Worm (Caenorhabditis elegans) whole organism, L2 larva: ENCODE data around the gene F31B9.3.
A peak's percentile ranks its signal among the peaks of the same experiment; 100 is the strongest.

Experiments used
- C34F6.9 ChIP-seq: fragments of 150-350 bp; optimal IDR thresholded peaks from 2 replicates; lab custom pipeline; 2014; ENCODE audit warnings: missing biosample characterization, missing genetic modification characterization
- F13H6.1 ChIP-seq: sonication (generic microtip); optimal IDR thresholded peaks from 2 replicates; lab custom pipeline; 2016; ENCODE audit warnings: missing genetic modification characterization, missing compliant biosample characterization
- R02D3.7 ChIP-seq: fragments of 150-350 bp; optimal IDR thresholded peaks from 2 replicates; lab custom pipeline; 2014; ENCODE audit warnings: missing biosample characterization, missing genetic modification characterization
- ZK546.5 ChIP-seq: sonication (generic microtip); optimal IDR thresholded peaks from 2 replicates; lab custom pipeline; 2017; ENCODE audit warnings: missing biosample characterization, missing genetic modification characterization
- alr-1 ChIP-seq: fragments of 150-350 bp; optimal IDR thresholded peaks from 2 replicates; lab custom pipeline; 2014; ENCODE audit warnings: missing biosample characterization, missing genetic modification characterization
- aly-2 ChIP-seq: fragments of 150-350 bp; optimal IDR thresholded peaks from 2 replicates; lab custom pipeline; 2014; ENCODE audit warnings: missing biosample characterization, missing genetic modification characterization
- ama-1 ChIP-seq: fragments of 150-350 bp; optimal IDR thresholded peaks from 2 replicates; lab custom pipeline; 2018; ENCODE audit warnings: inconsistent platforms
- blmp-1 ChIP-seq: sonication (generic microtip); optimal IDR thresholded peaks from 2 replicates; lab custom pipeline; 2017; ENCODE audit warnings: missing genetic modification characterization, mild to moderate bottlenecking, missing compliant biosample characterization, antibody characterized with exemption, moderate library complexity; ENCODE audit not compliant: insufficient read depth
- ceh-16 ChIP-seq: fragments of 150-350 bp; optimal IDR thresholded peaks from 2 replicates; lab custom pipeline; 2014; ENCODE audit warnings: missing biosample characterization, missing genetic modification characterization
- ceh-82 ChIP-seq: fragments of 150-350 bp; optimal IDR thresholded peaks from 2 replicates; lab custom pipeline; 2014; ENCODE audit warnings: missing biosample characterization, missing genetic modification characterization
- crh-2 ChIP-seq: sonication (generic microtip); optimal IDR thresholded peaks from 2 replicates; lab custom pipeline; 2017; ENCODE audit warnings: missing biosample characterization, missing genetic modification characterization
- dmd-4 ChIP-seq: sonication (generic microtip); optimal IDR thresholded peaks from 2 replicates; lab custom pipeline; 2017; ENCODE audit warnings: missing biosample characterization, missing genetic modification characterization
- egl-27 ChIP-seq: sonication (generic microtip); optimal IDR thresholded peaks from 3 replicates; lab custom pipeline; 2017; ENCODE audit warnings: missing biosample characterization, missing genetic modification reagents, missing genetic modification characterization
- elt-1 ChIP-seq: fragments of 150-350 bp; optimal IDR thresholded peaks from 2 replicates; lab custom pipeline; 2014; ENCODE audit warnings: missing biosample characterization, missing genetic modification characterization
- elt-3 ChIP-seq: sonication (generic microtip); optimal IDR thresholded peaks from 2 replicates; lab custom pipeline; 2017; ENCODE audit warnings: missing biosample characterization, missing genetic modification characterization
- fos-1 ChIP-seq: fragments of 150-350 bp; optimal IDR thresholded peaks from 2 replicates; lab custom pipeline; 2014; ENCODE audit warnings: missing biosample characterization, missing genetic modification characterization
- gmeb-1 ChIP-seq: fragments of 150-350 bp; optimal IDR thresholded peaks from 2 replicates; lab custom pipeline; 2014; ENCODE audit warnings: missing biosample characterization, missing genetic modification characterization
- lin-11 ChIP-seq: fragments of 150-350 bp; sonication (generic microtip); optimal IDR thresholded peaks from 2 replicates; lab custom pipeline; 2014; ENCODE audit warnings: missing biosample characterization, missing genetic modification characterization, inconsistent platforms, mixed read lengths
- lin-13 ChIP-seq: fragments of 150-350 bp; optimal IDR thresholded peaks from 2 replicates; lab custom pipeline; 2014; ENCODE audit warnings: missing biosample characterization, missing genetic modification reagents, missing genetic modification characterization
- lsy-2 ChIP-seq, 2 experiments: fragments of 150-350 bp in 1 of 2; sonication (generic microtip) in 1 of 2; optimal IDR thresholded peaks; 2 replicates each; lab custom pipeline; 2014 to 2017; ENCODE audit warnings: missing biosample characterization in 2 of 2, missing genetic modification characterization in 2 of 2
- mab-5 ChIP-seq: fragments of 150-350 bp; optimal IDR thresholded peaks from 2 replicates; lab custom pipeline; 2014; ENCODE audit warnings: missing biosample characterization, missing genetic modification characterization
- mbf-1 ChIP-seq: sonication (generic microtip); optimal IDR thresholded peaks from 2 replicates; lab custom pipeline; 2017; ENCODE audit warnings: missing biosample characterization, missing genetic modification characterization
- mdl-1 ChIP-seq, 2 experiments: fragments of 150-350 bp in 1 of 2; sonication (generic microtip) in 1 of 2; optimal IDR thresholded peaks; 2 replicates each; lab custom pipeline; 2017; ENCODE audit warnings: missing biosample characterization in 2 of 2, missing genetic modification characterization in 2 of 2
- nhr-11 ChIP-seq: fragments of 150-350 bp; optimal IDR thresholded peaks from 2 replicates; lab custom pipeline; 2014; ENCODE audit warnings: missing biosample characterization, missing genetic modification characterization
- nhr-12 ChIP-seq: fragments of 150-350 bp; optimal IDR thresholded peaks from 2 replicates; lab custom pipeline; 2014; ENCODE audit warnings: missing biosample characterization, missing genetic modification characterization
- nhr-23 ChIP-seq: fragments of 150-350 bp; optimal IDR thresholded peaks from 2 replicates; lab custom pipeline; 2014; ENCODE audit warnings: missing biosample characterization, missing genetic modification reagents, missing genetic modification characterization
- nhr-25 ChIP-seq: fragments of 150-350 bp; sonication (generic microtip); optimal IDR thresholded peaks from 3 replicates; lab custom pipeline; 2014; ENCODE audit warnings: missing biosample characterization, missing genetic modification characterization
- nhr-6 ChIP-seq: fragments of 150-350 bp; optimal IDR thresholded peaks from 2 replicates; lab custom pipeline; 2014; ENCODE audit warnings: missing biosample characterization, missing genetic modification characterization
- sma-3 ChIP-seq: sonication (generic microtip); optimal IDR thresholded peaks from 2 replicates; lab custom pipeline; 2016; ENCODE audit warnings: missing genetic modification reagents, missing genetic modification characterization, missing compliant biosample characterization
- sma-9 ChIP-seq, 2 experiments: fragments of 150-350 bp in 1 of 2; sonication (generic microtip) in 1 of 2; optimal IDR thresholded peaks; 2 replicates each; lab custom pipeline; 2014 to 2016; ENCODE audit warnings: missing genetic modification characterization in 2 of 2, mild to moderate bottlenecking in 1 of 2, missing biosample characterization in 1 of 2, missing compliant biosample characterization in 1 of 2, missing genetic modification reagents in 1 of 2, moderate library complexity in 1 of 2
- unc-39 ChIP-seq: fragments of 150-350 bp; optimal IDR thresholded peaks from 2 replicates; lab custom pipeline; 2014; ENCODE audit warnings: missing biosample characterization, missing genetic modification characterization
- unc-55 ChIP-seq: fragments of 150-350 bp; sonication (generic microtip); optimal IDR thresholded peaks from 3 replicates; lab custom pipeline; 2014; ENCODE audit warnings: missing biosample characterization, missing genetic modification reagents, missing genetic modification characterization
- zag-1 ChIP-seq: fragments of 150-350 bp; optimal IDR thresholded peaks from 2 replicates; lab custom pipeline; 2014; ENCODE audit warnings: missing biosample characterization, missing genetic modification characterization
- ztf-1 ChIP-seq: fragments of 200-800 bp; sonication (Bioruptor generic); conservative IDR thresholded peaks from 2 replicates; pipeline ENCODE4 v1.3.6; 2022; ENCODE audit warnings: missing genetic modification characterization, missing compliant biosample characterization
- ztf-4 ChIP-seq: fragments of 150-350 bp; optimal IDR thresholded peaks from 2 replicates; lab custom pipeline; 2014; ENCODE audit warnings: missing biosample characterization, missing genetic modification characterization

F31B9.3 gene

DNA sequence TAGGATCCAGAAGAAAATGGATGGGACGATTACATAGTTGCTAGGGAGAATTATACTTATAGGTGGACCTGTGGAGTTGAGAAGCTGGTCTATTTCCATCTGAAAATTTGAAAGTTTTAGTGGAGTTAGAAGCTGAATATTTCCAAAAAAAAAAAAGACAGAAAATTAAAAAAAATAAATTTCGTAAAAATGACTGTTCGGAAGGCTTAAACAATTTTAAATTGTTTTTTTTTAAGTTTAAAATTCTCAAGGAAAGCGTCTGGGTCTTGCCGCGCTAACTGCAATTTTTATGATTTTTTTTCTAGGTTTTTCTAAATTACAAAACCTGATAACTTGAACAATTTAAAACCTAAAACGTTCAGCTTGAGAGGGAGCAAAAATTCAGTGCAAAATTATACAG, 15.7 kb downstream of the F31B9.3 start, which contains the start of gene mrp-3:
mrp-3 (minus strand) TSS at position 101 of the 400 bp plus-strand sequence.
- TF ChIP-seq alr-1 (tag; lab: Kevin White, UChicago) (no peak), elt-3 (tag; lab: Kevin White, UChicago) (no peak), nhr-11 (tag; lab: Kevin White, UChicago) (no peak), elt-1 (tag; lab: Kevin White, UChicago) (no peak), lin-13 (no peak), egl-27 (tag; lab: Kevin White, UChicago) (no peak), sma-9 (GFP tag; optimal IDR thresholded peaks at IDR 0.05; lab: Kevin White, UChicago) (no peak), sma-9 (tag; optimal IDR thresholded peaks at IDR 0.05; lab: Kevin White, UChicago) (no peak), blmp-1 (tag; lab: Kevin White, UChicago) (no peak), fos-1 (no peak), dmd-4 (no peak), mbf-1 (tag; lab: Kevin White, UChicago) (no peak), C34F6.9 (tag; lab: Kevin White, UChicago) (no peak), ceh-16 (tag; lab: Kevin White, UChicago) (no peak), ZK546.5 (tag; lab: Kevin White, UChicago) (no peak), mab-5 (no peak), zag-1 (tag; lab: Kevin White, UChicago) (no peak)
- TF ChIP-seq, all 48 proteins: peak for 0

- TF ChIP-seq F13H6.1 (tag; lab: Kevin White, UChicago) = peak; percentile 25
- TF ChIP-seq sma-3 (GFP tag; lab: Kevin White, UChicago) = peak; percentile 11
- TF ChIP-seq crh-2 (tag; lab: Kevin White, UChicago) = peak; percentile 13
- peak; percentile 58 for TF ChIP-seq sma-9 (GFP tag; optimal IDR thresholded peaks at IDR 0.05; lab: Kevin White, UChicago)
- TF ChIP-seq sma-9 (tag; optimal IDR thresholded peaks at IDR 0.05; lab: Kevin White, UChicago) = no peak
- no peak for TF ChIP-seq aly-2
- TF ChIP-seq ztf-4 (tag; lab: Kevin White, UChicago) = no peak
- TF ChIP-seq, all 48 proteins: peak for 4
Observed at ce11 chrX:15939759-15940334, 16.3 kb downstream of the F31B9.3 start.

- TF ChIP-seq R02D3.7 (tag; lab: Kevin White, UChicago) (no peak), gmeb-1 (tag; lab: Kevin White, UChicago) (no peak), ceh-82 (tag; lab: Kevin White, UChicago) (no peak), ztf-4 (tag; lab: Kevin White, UChicago) (no peak), fos-1 (no peak), nhr-23 (tag; lab: Kevin White, UChicago) (no peak)
Observed at ce11 chrX:15943709-15944108, 20.2 kb downstream of the F31B9.3 start, which contains the start of gene mec-5. TSS of gene mec-5 (plus strand) at chrX:15944009.

DNA sequence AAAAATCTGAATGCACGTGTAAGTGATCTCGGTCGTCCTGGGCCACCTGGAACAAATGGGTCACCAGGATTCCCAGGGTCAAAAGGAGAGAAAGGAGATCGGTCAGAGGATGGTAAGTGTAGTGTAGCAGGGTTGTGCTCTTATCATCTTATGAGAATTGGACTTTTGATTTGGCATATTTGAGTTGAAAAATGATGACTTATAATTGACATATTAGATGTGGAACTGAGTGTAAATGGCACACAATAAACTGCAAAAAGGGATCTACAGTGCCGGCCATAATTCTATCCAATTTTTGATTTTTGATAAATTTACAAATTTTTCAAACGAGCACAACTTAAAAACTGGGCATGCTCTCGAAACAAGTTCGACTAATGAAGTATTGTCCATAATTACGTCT, 20.7 kb downstream of the F31B9.3 start:
- TF ChIP-seq unc-55 (GFP tag; lab: Kevin White, UChicago) (no peak), sma-9 (GFP tag; optimal IDR thresholded peaks at IDR 0.05; lab: Kevin White, UChicago) (no peak), sma-9 (tag; optimal IDR thresholded peaks at IDR 0.05; lab: Kevin White, UChicago) (no peak), ceh-82 (tag; lab: Kevin White, UChicago) (no peak), ztf-1 (no peak), dmd-4 (no peak), crh-2 (tag; lab: Kevin White, UChicago) (no peak), elt-3 (tag; lab: Kevin White, UChicago) (no peak), mbf-1 (tag; lab: Kevin White, UChicago) (no peak), alr-1 (tag; lab: Kevin White, UChicago) (no peak), mdl-1 (tag; optimal IDR thresholded peaks at IDR 0.05; lab: Kevin White, UChicago) (no peak), ceh-16 (tag; lab: Kevin White, UChicago) (no peak), aly-2 (no peak), ztf-4 (tag; lab: Kevin White, UChicago) (no peak), lin-13 (no peak), nhr-11 (tag; lab: Kevin White, UChicago) (no peak), lsy-2 (tag; optimal IDR thresholded peaks at IDR 0.05; lab: Kevin White, UChicago) (no peak), elt-1 (tag; lab: Kevin White, UChicago) (no peak), F13H6.1 (tag; lab: Kevin White, UChicago) (no peak), ama-1 (lab: Kevin White, UChicago) (no peak)

DNA sequence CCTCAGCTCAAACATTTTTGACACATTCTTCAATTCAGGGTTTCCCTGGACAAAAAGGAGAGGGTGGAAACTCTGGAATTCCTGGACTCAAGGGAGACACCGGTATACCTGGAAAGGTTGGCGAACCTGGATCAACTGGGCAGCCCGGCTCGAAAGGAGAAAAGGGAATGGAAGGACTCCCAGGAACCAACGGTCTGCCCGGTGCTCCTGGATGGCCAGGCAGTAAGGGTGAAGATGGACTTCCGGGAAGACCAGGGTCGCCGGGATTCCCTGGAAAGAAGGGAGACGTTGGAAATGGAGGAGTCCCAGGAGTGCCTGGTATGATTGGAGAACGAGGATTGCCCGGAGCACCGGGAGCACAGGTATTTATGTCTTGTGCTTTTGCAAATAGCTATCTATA, 22.3 kb downstream of the F31B9.3 start:
- TF ChIP-seq nhr-25 (no peak), unc-39 (tag; lab: Kevin White, UChicago) (no peak), nhr-6 (tag; lab: Kevin White, UChicago) (no peak), nhr-12 (no peak), lin-11 (tag; lab: Kevin White, UChicago) (no peak), zag-1 (tag; lab: Kevin White, UChicago) (no peak)
